Worm (Caenorhabditis elegans): ENCODE results near the gene ncr-2.

ncr-2 gene

ce11 chrIII:8281310-8281709 is 23.2 kb downstream of the ncr-2 start:
- no peak for TF ChIP-seq unc-62 (GFP tag; optimal IDR thresholded peaks at IDR 0.05)

ce11 chrIII:8283525-8283924 is 25.4 kb downstream of the ncr-2 start:
- no peak for TF ChIP-seq unc-62 (GFP tag; optimal IDR thresholded peaks at IDR 0.05)

ce11 chrIII:8286003-8286402 is 27.9 kb downstream of the ncr-2 start:
- no peak for TF ChIP-seq unc-62 (GFP tag; optimal IDR thresholded peaks at IDR 0.05)

DNA sequence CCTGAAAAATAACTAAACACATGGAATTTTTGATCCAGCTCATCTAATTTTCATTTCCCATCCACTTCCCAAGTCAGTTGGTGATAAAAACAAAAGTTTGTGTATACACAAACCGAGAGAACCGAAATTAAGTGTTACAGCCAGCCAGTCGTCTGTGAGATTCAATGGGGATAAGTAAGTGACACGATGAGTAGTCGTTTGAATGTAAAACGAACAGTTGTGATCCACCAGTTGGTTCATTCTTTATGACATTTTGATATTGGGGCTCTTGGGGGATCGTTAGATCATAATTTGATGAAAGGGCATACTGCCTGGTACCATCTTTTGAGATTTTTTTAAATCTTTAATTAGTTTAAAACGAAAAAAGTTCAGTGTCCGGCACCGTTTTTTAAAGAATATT is 28.7 kb downstream of the ncr-2 start:
- no peak for TF ChIP-seq unc-62 (GFP tag; optimal IDR thresholded peaks at IDR 0.05)

ce11 chrIII:8287519-8287918 is 29.4 kb downstream of the ncr-2 start:
- no peak for TF ChIP-seq unc-62 (GFP tag; optimal IDR thresholded peaks at IDR 0.05)

ce11 chrIII:8289181-8289580 is 31.0 kb downstream of the ncr-2 start:
- TF ChIP-seq unc-62 (GFP tag; optimal IDR thresholded peaks at IDR 0.05), result no peak

- no peak for TF ChIP-seq unc-62 (GFP tag; optimal IDR thresholded peaks at IDR 0.05)
Observed at ce11 chrIII:8291268-8292032, 33.3 kb downstream of the ncr-2 start.

DNA sequence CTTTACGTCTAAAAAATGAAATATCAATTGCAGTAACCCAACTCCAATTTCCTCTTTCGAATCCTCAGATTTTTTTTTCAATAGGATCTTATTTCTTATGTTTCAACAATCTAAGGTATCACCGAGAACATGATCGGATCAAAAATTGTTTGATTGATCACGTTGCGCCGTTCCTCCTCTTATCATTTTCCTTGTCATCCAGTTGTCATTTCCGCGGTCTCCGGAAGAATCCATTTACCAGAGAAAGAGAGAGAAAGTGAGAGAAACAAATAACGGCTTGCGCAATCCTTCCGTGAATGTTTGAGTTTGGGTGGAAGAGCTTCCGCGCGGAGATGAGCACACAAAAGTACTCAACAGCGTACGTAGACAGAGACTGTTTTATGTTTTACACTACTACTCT is 35.1 kb downstream of the ncr-2 start:
- TF ChIP-seq unc-62 (GFP tag; optimal IDR thresholded peaks at IDR 0.05), result no peak

ce11 chrIII:8298216-8298920 is 40.2 kb downstream of the ncr-2 start:
- TF ChIP-seq unc-62 (GFP tag; optimal IDR thresholded peaks at IDR 0.05), result no peak

ce11 chrIII:8299078-8299587 is 41.0 kb downstream of the ncr-2 start:
- no peak for TF ChIP-seq unc-62 (GFP tag; optimal IDR thresholded peaks at IDR 0.05)

DNA sequence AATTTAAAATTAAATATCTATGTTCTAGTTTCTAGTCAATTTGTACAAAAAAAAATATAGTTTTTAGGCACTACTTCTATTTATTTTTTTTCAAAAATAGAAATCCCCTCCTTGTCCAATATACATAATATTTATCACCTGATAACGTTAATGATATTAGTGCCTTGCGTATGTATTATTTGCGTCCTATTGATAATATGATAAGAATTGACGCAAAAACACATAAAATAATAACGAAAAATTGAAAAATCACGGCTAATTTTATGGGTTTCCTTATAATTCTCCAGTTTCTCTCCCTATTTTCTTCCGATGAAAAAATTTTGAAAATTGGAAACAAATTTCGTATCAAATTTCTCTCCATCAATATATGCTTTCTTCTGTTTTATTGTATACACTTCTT is 41.6 kb downstream of the ncr-2 start:
- TF ChIP-seq unc-62 (GFP tag; optimal IDR thresholded peaks at IDR 0.05), result no peak

DNA sequence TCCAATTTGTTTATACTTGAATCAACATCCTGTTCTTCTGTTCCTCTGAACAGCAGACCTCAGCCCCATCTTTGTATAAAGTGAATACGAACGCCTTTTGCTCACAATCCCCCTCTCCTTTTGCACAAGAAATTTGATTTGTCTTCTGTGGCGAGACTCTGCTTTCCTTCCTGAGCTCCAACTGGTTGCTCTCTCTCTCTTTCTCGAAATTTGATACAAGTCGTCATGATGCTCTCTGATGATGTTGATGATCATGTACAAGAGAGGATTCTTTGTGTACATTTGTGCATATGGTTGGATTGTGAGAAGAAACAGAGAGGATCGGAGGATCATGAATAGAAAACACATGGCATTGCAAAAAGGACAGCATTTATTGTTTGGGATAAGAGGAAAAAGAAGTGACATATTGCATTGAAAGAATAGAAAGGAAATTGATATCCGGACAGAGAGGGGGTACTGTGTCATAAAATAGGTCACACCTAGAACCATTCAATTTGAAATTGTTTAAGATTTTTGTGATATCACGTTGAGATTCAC is 42.8 kb downstream of the ncr-2 start:
- TF ChIP-seq unc-62 (GFP tag; optimal IDR thresholded peaks at IDR 0.05), result no peak

- no peak for TF ChIP-seq unc-62 (GFP tag; optimal IDR thresholded peaks at IDR 0.05)
Observed at ce11 chrIII:8303440-8303839, 45.3 kb downstream of the ncr-2 start.

- TF ChIP-seq unc-62 (GFP tag; optimal IDR thresholded peaks at IDR 0.05), result no peak
Observed at ce11 chrIII:8305304-8305703, 47.2 kb downstream of the ncr-2 start.

ce11 chrIII:8305816-8306215 is 47.7 kb downstream of the ncr-2 start:
- no peak for TF ChIP-seq unc-62 (GFP tag; optimal IDR thresholded peaks at IDR 0.05)

ce11 chrIII:8307356-8307755 is 49.2 kb downstream of the ncr-2 start, which contains the start of the genes F10E9.7 and F10E9.5:
Gene F10E9.7 (minus strand): TSS chrIII:8307441.
Gene F10E9.5 (plus strand): TSS chrIII:8307592.
- TF ChIP-seq unc-62 (GFP tag; optimal IDR thresholded peaks at IDR 0.05), result no peak

- no peak for TF ChIP-seq unc-62 (GFP tag; optimal IDR thresholded peaks at IDR 0.05)
Observed at ce11 chrIII:8308238-8308637, 50.1 kb downstream of the ncr-2 start, which contains the start of gene F10E9.4. Gene F10E9.4 (plus strand): TSS chrIII:8308538.
